Fruit fly (Drosophila melanogaster): ENCODE results near the gene CG13282.
A peak's percentile ranks its signal among the peaks of the same experiment; 100 is the strongest.

Gene CG13282

DNA sequence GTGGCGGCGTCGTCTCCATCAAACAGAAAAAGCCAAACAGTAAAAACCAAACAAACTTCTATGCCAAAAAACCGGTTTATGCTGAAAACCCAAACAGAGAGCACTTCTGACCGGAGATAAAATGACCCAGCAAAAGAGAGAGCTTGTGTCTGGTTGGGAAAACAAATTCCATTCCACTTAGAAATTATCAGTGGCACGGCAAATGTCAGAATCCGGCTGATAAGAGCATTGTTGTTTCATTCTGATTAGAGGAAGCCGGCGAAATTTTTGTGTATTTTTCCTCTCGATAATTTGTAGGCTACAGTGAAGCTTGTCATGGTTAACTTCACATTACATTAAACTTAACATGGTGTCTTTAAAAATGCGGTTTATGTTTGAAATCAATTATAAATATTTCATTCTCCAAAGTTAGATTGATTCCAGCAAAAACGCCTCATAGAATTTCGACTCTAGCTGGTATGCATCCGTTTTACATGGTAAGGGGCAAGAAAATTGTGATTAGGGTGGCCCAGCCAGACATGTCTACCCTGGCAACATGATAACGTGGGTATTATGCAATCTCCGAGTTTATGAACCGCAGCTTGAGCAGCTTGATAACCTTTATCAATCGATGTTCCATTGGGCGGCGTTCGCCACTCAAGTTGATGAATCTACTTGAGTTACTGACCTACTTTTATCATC lies 16.7 kb downstream of the CG13282 start (continued):
- no peak for TF ChIP-seq sens-2 (GFP tag; IDR thresholded peaks at IDR 0.05)
- peak; percentile 10 for TF ChIP-seq CG10209 (GFP tag; optimal IDR thresholded peaks at IDR 0.05)
- peak; percentile 87 for TF ChIP-seq sens (GFP tag)
- no peak for TF ChIP-seq CG7271 (tag; optimal IDR thresholded peaks at IDR 0.05)
- peak; percentile 43; the same call in 1 of the 2 replicates for TF ChIP-seq CG14441 (GFP tag; IDR thresholded peaks at IDR 0.05)
- peak; percentile 44 for TF ChIP-seq CG10431 (GFP tag; optimal IDR thresholded peaks at IDR 0.05)
- TF ChIP-seq pzg (GFP tag; optimal IDR thresholded peaks at IDR 0.05) = no peak
- TF ChIP-seq GATAe (GFP tag; conservative IDR thresholded peaks at IDR 0.05) = peak; percentile 37; the same call in 1 of the 2 replicates
- peak; percentile 26 for TF ChIP-seq zfh2 (GFP tag; optimal IDR thresholded peaks at IDR 0.05)
- peak; percentile 31 for TF ChIP-seq exex (tag; optimal IDR thresholded peaks at IDR 0.05)
- peak; percentile 40 for TF ChIP-seq CG1603 (tag; optimal IDR thresholded peaks at IDR 0.05)
- TF ChIP-seq Ptx1 (GFP tag; IDR thresholded peaks at IDR 0.05) = peak; percentile 48
- 0 out of 2 replicates have a peak, but pooled peaks have one; percentile 30 for TF ChIP-seq CG17328 (GFP tag; IDR thresholded peaks at IDR 0.05)
- TF ChIP-seq Camta (GFP tag; optimal IDR thresholded peaks at IDR 0.05) = peak; percentile 3
- TF ChIP-seq Dll (GFP tag; IDR thresholded peaks at IDR 0.05; ENCODE audit: partially characterized antibody) = no peak
- TF ChIP-seq CG32532 (GFP tag; IDR thresholded peaks at IDR 0.05) = peak; percentile 22; the same call in 1 of the 2 replicates
- no peak for TF ChIP-seq Bteb2 (GFP tag; optimal IDR thresholded peaks at IDR 0.05)
- TF ChIP-seq ind (GFP tag; optimal IDR thresholded peaks at IDR 0.05) = peak; percentile 1
- TF ChIP-seq CG7556 (GFP tag; optimal IDR thresholded peaks at IDR 0.05) = peak; percentile 18
- TF ChIP-seq Nf-YB (GFP tag; optimal IDR thresholded peaks at IDR 0.05) = no peak
- peak; percentile 30 to 37 for TF ChIP-seq Trl (optimal IDR thresholded peaks at IDR 0.05)
- no peak for TF ChIP-seq Trl (GFP tag; optimal IDR thresholded peaks at IDR 0.05)
- TF ChIP-seq CG31388 (GFP tag; optimal IDR thresholded peaks at IDR 0.05) = no peak
- peak; percentile 8 for TF ChIP-seq CG9609 (GFP tag; optimal IDR thresholded peaks at IDR 0.05)
- peak; percentile 36 for TF ChIP-seq gem (tag; optimal IDR thresholded peaks at IDR 0.05)
- peak; percentile 16 for TF ChIP-seq Xbp1 (GFP tag; optimal IDR thresholded peaks at IDR 0.05)
- no peak for TF ChIP-seq CG12299 (tag; optimal IDR thresholded peaks at IDR 0.05)
- peak; percentile 31 for TF ChIP-seq gro (GFP tag; optimal IDR thresholded peaks at IDR 0.05)
- TF ChIP-seq CG2712 (tag; optimal IDR thresholded peaks at IDR 0.05) = no peak
- TF ChIP-seq unpg (GFP tag; optimal IDR thresholded peaks at IDR 0.05) = peak; percentile 28
- TF ChIP-seq Drgx (GFP tag; IDR thresholded peaks at IDR 0.05) = no peak
- TF ChIP-seq sd (tag; optimal IDR thresholded peaks at IDR 0.05) = peak; percentile 86
- peak; percentile 27 for TF ChIP-seq CG3281 (GFP tag; optimal IDR thresholded peaks at IDR 0.05)
- TF ChIP-seq jing (GFP tag; optimal IDR thresholded peaks at IDR 0.05) = no peak
- peak; percentile 32; the same call in 1 of the 2 replicates for TF ChIP-seq NFAT (GFP tag; IDR thresholded peaks at IDR 0.05)
- TF ChIP-seq zen (tag; optimal IDR thresholded peaks at IDR 0.05) = peak; percentile 15
- no peak for TF ChIP-seq Taf1 (GFP tag; IDR thresholded peaks at IDR 0.05)
- no peak for TF ChIP-seq kah (GFP tag; optimal IDR thresholded peaks at IDR 0.05)
- peak; percentile 62 for TF ChIP-seq Hey (tag; optimal IDR thresholded peaks at IDR 0.05)
- TF ChIP-seq Hmx (GFP tag; optimal IDR thresholded peaks at IDR 0.05) = no peak
- no peak for TF ChIP-seq CG10147 (GFP tag; optimal IDR thresholded peaks at IDR 0.05)
- TF ChIP-seq CG13424 (tag; optimal IDR thresholded peaks at IDR 0.05) = peak; percentile 0
- TF ChIP-seq CG8944 (GFP tag; optimal IDR thresholded peaks at IDR 0.05) = no peak
- peak; percentile 13; the same call in 1 of the 2 replicates for TF ChIP-seq ranshi (GFP tag; IDR thresholded peaks at IDR 0.05)
- TF ChIP-seq prd (optimal IDR thresholded peaks at IDR 0.05) = no peak
- 0 out of 3 replicates have a peak, but pooled peaks have one; percentile 9 for TF ChIP-seq prd (GFP tag; IDR thresholded peaks at IDR 0.05)
- TF ChIP-seq pho (GFP tag; optimal IDR thresholded peaks at IDR 0.05) = peak; percentile 29
- no peak for TF ChIP-seq HmgZ (tag; optimal IDR thresholded peaks at IDR 0.05)
- no peak for TF ChIP-seq CG12219 (GFP tag; optimal IDR thresholded peaks at IDR 0.05)
- TF ChIP-seq CG10979 (tag; optimal IDR thresholded peaks at IDR 0.05) = no peak
